Fruit fly (Drosophila melanogaster) whole organism, embryonic: ENCODE results near the gene retm.

Source experiments
- Aef1 ChIP-seq: fragments of 200-800 bp; sonication (Bioruptor generic); IDR thresholded peaks from 3 replicates; pipeline ENCODE4 v1.3.6; 2022; ENCODE audit warnings: missing biosample characterization, missing genetic modification characterization
- CG11560 ChIP-seq: fragments of 200-800 bp; sonication (Bioruptor generic); IDR thresholded peaks from 3 replicates; pipeline ENCODE4 v1.3.6; 2022; ENCODE audit warnings: missing biosample characterization, missing genetic modification characterization
- CG14014 ChIP-seq: fragments of 200-800 bp; sonication (Bioruptor generic); IDR thresholded peaks from 2 replicates; pipeline ENCODE4 v1.3.6; 2022; ENCODE audit warnings: missing biosample characterization, missing genetic modification characterization
- CG14710 ChIP-seq: fragments of 200-800 bp; sonication (Bioruptor generic); optimal IDR thresholded peaks from 3 replicates; lab custom pipeline; 2019; ENCODE audit warnings: missing biosample characterization, mild to moderate bottlenecking, missing genetic modification characterization, moderate library complexity
- CG1529 ChIP-seq: fragments of 200-800 bp; sonication (Bioruptor generic); optimal IDR thresholded peaks from 3 replicates; lab custom pipeline; 2018; ENCODE audit warnings: missing biosample characterization, missing genetic modification characterization
- CG17361 ChIP-seq: fragments of 200-800 bp; sonication (Bioruptor generic); IDR thresholded peaks from 3 replicates; pipeline ENCODE4 v1.3.6; 2022; ENCODE audit warnings: missing biosample characterization, missing genetic modification characterization
- CG1832 ChIP-seq: fragments of 200-800 bp; sonication (Bioruptor generic); optimal IDR thresholded peaks from 2 replicates; lab custom pipeline; 2017; ENCODE audit warnings: missing biosample characterization, mild to moderate bottlenecking, missing genetic modification characterization, inconsistent platforms
- CG30431 ChIP-seq: fragments of 200-800 bp; sonication (Bioruptor generic); optimal IDR thresholded peaks from 2 replicates; lab custom pipeline; 2017; ENCODE audit warnings: missing biosample characterization, missing genetic modification characterization
- CG4282 ChIP-seq: fragments of 200-800 bp; sonication (Bioruptor generic); optimal IDR thresholded peaks from 2 replicates; lab custom pipeline; 2016; ENCODE audit warnings: missing biosample characterization, missing genetic modification characterization
- CG4617 ChIP-seq: fragments of 200-800 bp; sonication (Bioruptor generic); optimal IDR thresholded peaks from 3 replicates; lab custom pipeline; 2016; ENCODE audit warnings: missing biosample characterization, missing genetic modification characterization, borderline replicate concordance
- CG6654 ChIP-seq: fragments of 200-800 bp; sonication (Bioruptor generic); optimal IDR thresholded peaks from 2 replicates; lab custom pipeline; 2017; ENCODE audit warnings: missing biosample characterization, mild to moderate bottlenecking, missing genetic modification characterization
- CG6689 ChIP-seq: fragments of 200-800 bp; sonication (Bioruptor generic); IDR thresholded peaks from 2 replicates; pipeline ENCODE4 v1.3.6; 2022; ENCODE audit warnings: missing biosample characterization, missing genetic modification characterization
- CG7963 ChIP-seq: fragments of 200-800 bp; sonication (Bioruptor generic); IDR thresholded peaks from 3 replicates; pipeline ENCODE4 v1.3.6; 2022; ENCODE audit warnings: missing biosample characterization, missing genetic modification characterization; ENCODE audit not compliant: partially characterized antibody
- CG8089 ChIP-seq: fragments of 200-800 bp; sonication (Bioruptor generic); optimal IDR thresholded peaks from 3 replicates; lab custom pipeline; 2016; ENCODE audit warnings: missing biosample characterization, missing genetic modification characterization
- CG8281 ChIP-seq: fragments of 200-800 bp; sonication (Bioruptor generic); optimal IDR thresholded peaks from 2 replicates; lab custom pipeline; 2018; ENCODE audit warnings: missing biosample characterization, mild to moderate bottlenecking, missing genetic modification characterization, moderate library complexity
- CG8290 ChIP-seq, 3 experiments: fragments of 200-800 bp; sonication (Bioruptor generic); optimal IDR thresholded peaks; 2 replicates each; lab custom pipeline; 2016 to 2019; ENCODE audit warnings: missing biosample characterization in 3 of 3, missing genetic modification characterization in 3 of 3, mild to moderate bottlenecking in 2 of 3, moderate library complexity in 1 of 3
- CG8944 ChIP-seq: fragments of 200-800 bp; sonication (Bioruptor generic); optimal IDR thresholded peaks from 3 replicates; lab custom pipeline; 2016; ENCODE audit warnings: missing biosample characterization, missing genetic modification characterization
- CTCF ChIP-seq: fragments of 200-800 bp; sonication (Bioruptor generic); optimal IDR thresholded peaks from 2 replicates; lab custom pipeline; 2017; ENCODE audit warnings: missing biosample characterization, mild to moderate bottlenecking, missing genetic modification characterization, moderate library complexity
- Hand ChIP-seq: fragments of 200-800 bp; sonication (Bioruptor generic); optimal IDR thresholded peaks from 2 replicates; lab custom pipeline; 2017; ENCODE audit warnings: mild to moderate bottlenecking, missing biosample characterization, missing genetic modification reagents, missing genetic modification characterization
- Meics ChIP-seq: fragments of 200-800 bp; sonication (Bioruptor generic); optimal IDR thresholded peaks from 2 replicates; lab custom pipeline; 2017; ENCODE audit warnings: missing biosample characterization, mild to moderate bottlenecking, missing genetic modification characterization
- Myb ChIP-seq: fragments of 200-800 bp; sonication (Bioruptor generic); optimal IDR thresholded peaks from 2 replicates; lab custom pipeline; 2016; ENCODE audit warnings: missing biosample characterization, missing genetic modification characterization
- NK7.1 ChIP-seq: fragments of 200-800 bp; sonication (Bioruptor generic); optimal IDR thresholded peaks from 3 replicates; lab custom pipeline; 2016; ENCODE audit warnings: missing biosample characterization, missing genetic modification characterization
- Sry-δ ChIP-seq: fragments of 200-800 bp; sonication (Bioruptor generic); optimal IDR thresholded peaks from 2 replicates; lab custom pipeline; 2016; ENCODE audit warnings: missing biosample characterization, missing genetic modification characterization
- Tbp ChIP-seq: fragments of >200 bp; optimal IDR thresholded peaks from 2 replicates; lab custom pipeline; 2018; ENCODE audit warnings: missing biosample characterization, missing genetic modification characterization
- Xrp1 ChIP-seq: fragments of 200-800 bp; sonication (Bioruptor generic); IDR thresholded peaks from 2 replicates; pipeline ENCODE4 v1.3.6; 2022; ENCODE audit warnings: missing biosample characterization, missing genetic modification characterization
- az2 ChIP-seq: fragments of 200-800 bp; sonication (Bioruptor generic); optimal IDR thresholded peaks from 3 replicates; lab custom pipeline; 2016; ENCODE audit warnings: missing biosample characterization, missing genetic modification characterization
- bab2 ChIP-seq: fragments of 200-800 bp; sonication (Bioruptor generic); optimal IDR thresholded peaks from 2 replicates; lab custom pipeline; 2016; ENCODE audit warnings: missing biosample characterization, missing genetic modification characterization
- cad ChIP-seq: fragments of >200 bp; optimal IDR thresholded peaks from 2 replicates; lab custom pipeline; 2017; ENCODE audit warnings: missing biosample characterization, missing genetic modification characterization
- cg ChIP-seq: fragments of 200-800 bp; sonication (Bioruptor generic); optimal IDR thresholded peaks from 3 replicates; lab custom pipeline; 2019; ENCODE audit warnings: missing biosample characterization, mild to moderate bottlenecking, missing genetic modification characterization, moderate library complexity
- chinmo ChIP-seq: fragments of 200-800 bp; sonication (Bioruptor generic); IDR thresholded peaks from 4 replicates; pipeline ENCODE4 v1.3.6; 2022; ENCODE audit warnings: missing biosample characterization, missing genetic modification characterization; ENCODE audit not compliant: partially characterized antibody
- chn ChIP-seq: fragments of 200-800 bp; sonication (Bioruptor generic); optimal IDR thresholded peaks from 2 replicates; lab custom pipeline; 2016; ENCODE audit warnings: missing biosample characterization, missing genetic modification characterization
- disco-r ChIP-seq: fragments of 200-800 bp; sonication (Bioruptor generic); optimal IDR thresholded peaks from 2 replicates; lab custom pipeline; 2016; ENCODE audit warnings: missing biosample characterization, missing genetic modification characterization
- fu2 ChIP-seq: fragments of 200-800 bp; sonication (Bioruptor generic); optimal IDR thresholded peaks from 2 replicates; lab custom pipeline; 2016; ENCODE audit warnings: missing biosample characterization, missing genetic modification characterization
- gce ChIP-seq: fragments of 200-800 bp; sonication (Bioruptor generic); IDR thresholded peaks from 3 replicates; pipeline ENCODE4 v1.3.6; 2022; ENCODE audit warnings: missing biosample characterization, missing genetic modification characterization
- gro ChIP-seq: fragments of 200-800 bp; sonication (Bioruptor generic); optimal IDR thresholded peaks from 2 replicates; lab custom pipeline; 2016; ENCODE audit warnings: missing biosample characterization, missing genetic modification characterization
- hb ChIP-seq: fragments of 200-800 bp; sonication (Bioruptor generic); IDR thresholded peaks from 3 replicates; pipeline ENCODE4 v1.3.6; 2022; ENCODE audit warnings: missing biosample characterization, missing genetic modification characterization; ENCODE audit not compliant: partially characterized antibody
- knrl ChIP-seq: fragments of 200-800 bp; sonication (Bioruptor generic); IDR thresholded peaks from 3 replicates; pipeline ENCODE4 v1.3.6; 2022; ENCODE audit warnings: missing biosample characterization, missing genetic modification characterization; ENCODE audit not compliant: partially characterized antibody
- mam ChIP-seq: fragments of 200-800 bp; sonication (Bioruptor generic); optimal IDR thresholded peaks from 3 replicates; lab custom pipeline; 2016; ENCODE audit warnings: missing biosample characterization, missing genetic modification characterization
- mld ChIP-seq: fragments of 200-800 bp; sonication (Bioruptor generic); IDR thresholded peaks from 3 replicates; pipeline ENCODE4 v1.3.6; 2022; ENCODE audit warnings: missing biosample characterization, missing genetic modification characterization; ENCODE audit not compliant: partially characterized antibody
- nerfin-1 ChIP-seq: fragments of 200-800 bp; sonication (Bioruptor generic); optimal IDR thresholded peaks from 3 replicates; lab custom pipeline; 2019; ENCODE audit warnings: missing biosample characterization, mild to moderate bottlenecking, missing genetic modification characterization, moderate library complexity
- nerfin-2 ChIP-seq: fragments of 200-800 bp; sonication (Bioruptor generic); IDR thresholded peaks from 2 replicates; pipeline ENCODE4 v1.3.6; 2022; ENCODE audit warnings: missing biosample characterization, missing genetic modification characterization; ENCODE audit not compliant: partially characterized antibody
- prd ChIP-seq, 3 experiments: fragments of >200 bp in 2 of 3; fragments of 200-800 bp in 1 of 3; sonication (Bioruptor generic) in 1 of 3; optimal IDR thresholded peaks in 2 of 3; IDR thresholded peaks in 1 of 3; 2 replicates in 2 of 3; 3 replicates in 1 of 3; pipeline versions ENCODE4 v1.3.6 to Lab custom; 2017 to 2022; ENCODE audit warnings: missing biosample characterization in 1 of 3, missing genetic modification characterization in 1 of 3
- rib ChIP-seq: fragments of 200-800 bp; sonication (Bioruptor generic); IDR thresholded peaks from 2 replicates; pipeline ENCODE4 v1.3.6; 2022; ENCODE audit warnings: missing biosample characterization, missing genetic modification characterization
- sc ChIP-seq, 3 experiments: fragments of >200 bp in 2 of 3; fragments of 200-800 bp in 1 of 3; sonication (Bioruptor generic) in 1 of 3; optimal IDR thresholded peaks; 2 replicates in 2 of 3; 3 replicates in 1 of 3; lab custom pipeline; 2017; ENCODE audit warnings: mild to moderate bottlenecking in 1 of 3, missing biosample characterization in 1 of 3, missing genetic modification characterization in 1 of 3, missing genetic modification reagents in 1 of 3
- sna ChIP-seq: fragments of 200-800 bp; sonication (Bioruptor generic); IDR thresholded peaks from 2 replicates; pipeline ENCODE4 v1.3.6; 2022; ENCODE audit warnings: missing biosample characterization, missing genetic modification characterization; ENCODE audit not compliant: partially characterized antibody
- sug ChIP-seq: fragments of 200-800 bp; optimal IDR thresholded peaks from 2 replicates; lab custom pipeline; 2019; ENCODE audit warnings: missing biosample characterization, mild to moderate bottlenecking, missing genetic modification characterization, moderate library complexity
- tin ChIP-seq: fragments of 200-800 bp; sonication (Bioruptor generic); optimal IDR thresholded peaks from 3 replicates; lab custom pipeline; 2016; ENCODE audit warnings: missing biosample characterization, missing genetic modification characterization
- tx ChIP-seq: fragments of 200-800 bp; sonication (Bioruptor generic); optimal IDR thresholded peaks from 2 replicates; lab custom pipeline; 2016; ENCODE audit warnings: missing biosample characterization, missing genetic modification characterization
- vvl ChIP-seq: fragments of 200-800 bp; sonication (Bioruptor generic); IDR thresholded peaks from 2 replicates; pipeline ENCODE4 v1.3.6; 2022; ENCODE audit warnings: missing biosample characterization, missing genetic modification characterization

Gene retm

DNA sequence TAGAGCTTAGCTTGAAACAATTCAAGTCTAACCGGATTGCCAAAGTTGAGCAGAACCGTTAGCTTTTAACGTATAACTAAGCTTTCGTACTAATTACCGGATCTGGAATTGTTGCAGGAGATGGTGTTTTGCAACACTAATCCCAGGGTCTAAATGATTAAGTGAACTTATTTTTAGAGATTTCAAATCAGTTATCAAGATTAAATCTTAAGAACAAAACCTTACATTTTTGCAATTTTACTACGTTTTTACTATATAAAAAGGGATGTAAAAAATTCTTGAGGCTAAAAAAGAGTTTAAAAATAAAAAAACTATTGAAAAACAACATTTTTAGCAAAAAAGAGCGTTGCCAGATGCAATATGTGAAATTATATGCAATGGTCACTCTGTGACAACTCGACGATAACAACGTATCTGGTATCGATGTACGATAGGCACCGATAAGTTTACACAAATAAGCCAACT, 33.0 kb upstream of the retm start, which contains the start of the genes KFase and epsilonCOP (continued):
- TF ChIP-seq Sry-δ (GFP tag; lab: Kevin White, UChicago) (peak; percentile 75), nerfin-2 (GFP tag; lab: Robert Waterston, UW) (peak; percentile 63), CG6689 (GFP tag; lab: Robert Waterston, UW) (no peak), CG11560 (tag; lab: Robert Waterston, UW) (no peak), Hand (no peak), nerfin-1 (tag; lab: Kevin White, UChicago) (peak; percentile 22), CG4282 (GFP tag; lab: Kevin White, UChicago) (no peak), Aef1 (GFP tag; lab: Robert Waterston, UW) (0 out of 3 replicates have a peak, but pooled peaks have one; percentile 12), CTCF (peak; percentile 1), sna (peak; percentile 86), cg (GFP tag; lab: Kevin White, UChicago) (no peak), sc (optimal IDR thresholded peaks at IDR 0.05; lab: Kevin White, UChicago) (no peak), sc (GFP tag; optimal IDR thresholded peaks at IDR 0.05; lab: Kevin White, UChicago) (peak; percentile 15), CG30431 (no peak), CG1529 (GFP tag; lab: Kevin White, UChicago) (no peak), mam (GFP tag; lab: Kevin White, UChicago) (peak; percentile 50), CG8290 (GFP tag; optimal IDR thresholded peaks at IDR 0.05; lab: Kevin White, UChicago) (peak; percentile 95), CG8290 (tag; optimal IDR thresholded peaks at IDR 0.05; lab: Kevin White, UChicago) (peak; percentile 68 to 92), CG1832 (GFP tag; lab: Kevin White, UChicago) (no peak), chn (GFP tag; lab: Kevin White, UChicago) (peak; percentile 70), NK7.1 (GFP tag; lab: Kevin White, UChicago) (no peak), bab2 (GFP tag; lab: Kevin White, UChicago) (peak; percentile 59), fu2 (GFP tag; lab: Kevin White, UChicago) (peak; percentile 38), sug (peak; percentile 70), hb (peak; percentile 66; the same call in 2 of the 3 replicates), mld (GFP tag; lab: Robert Waterston, UW) (no peak), Xrp1 (peak; percentile 39; the same call in 1 of the 2 replicates), gro (peak; percentile 49), az2 (GFP tag; lab: Kevin White, UChicago) (peak; percentile 14), CG8944 (peak; percentile 38), vvl (peak; percentile 67), tin (GFP tag; lab: Kevin White, UChicago) (peak; percentile 14), tx (GFP tag; lab: Kevin White, UChicago) (peak; percentile 50), CG8281 (tag; lab: Kevin White, UChicago) (no peak), cad (GFP tag; lab: Kevin White, UChicago) (no peak), CG7963 (GFP tag; lab: Robert Waterston, UW) (peak; percentile 71; the same call in 2 of the 3 replicates), prd (optimal IDR thresholded peaks at IDR 0.05; lab: Kevin White, UChicago) (no peak), prd (GFP tag; IDR thresholded peaks at IDR 0.05; lab: Robert Waterston, UW) (peak; percentile 41; the same call in 1 of the 3 replicates), Meics (GFP tag; lab: Kevin White, UChicago) (peak; percentile 69), CG17361 (GFP tag; lab: Robert Waterston, UW) (peak; percentile 80; the same call in 2 of the 3 replicates), Myb (GFP tag; lab: Kevin White, UChicago) (peak; percentile 90), CG4617 (GFP tag; lab: Kevin White, UChicago) (peak; percentile 42), disco-r (peak; percentile 48), Tbp (GFP tag; lab: Kevin White, UChicago) (no peak), knrl (GFP tag; lab: Robert Waterston, UW) (peak; percentile 64), chinmo (GFP tag; lab: Robert Waterston, UW) (peak; percentile 73; the same call in 2 of the 4 replicates), rib (GFP tag; lab: Robert Waterston, UW) (0 out of 2 replicates have a peak, but pooled peaks have one; percentile 30), CG14014 (GFP tag; lab: Robert Waterston, UW) (no peak), CG8089 (GFP tag; lab: Kevin White, UChicago) (no peak), CG14710 (tag; lab: Kevin White, UChicago) (peak; percentile 89), gce (GFP tag; lab: Robert Waterston, UW) (no peak), CG6654 (GFP tag; lab: Kevin White, UChicago) (no peak)
